Worm (Caenorhabditis elegans) whole organism, L2 larva: ENCODE data around the gene R07H5.11.
"Not testable (repeated sequence)": the region's sequence is repeated elsewhere in the genome, so short reads cannot be mapped to it uniquely, and the experiment has no call there.

Source experiments
- F13H6.1 ChIP-seq: sonication (generic microtip); optimal IDR thresholded peaks from 2 replicates; lab custom pipeline; 2016; ENCODE audit warnings: missing genetic modification characterization, missing compliant biosample characterization
- Y55F3AM.14 ChIP-seq: fragments of 200-800 bp; sonication (Bioruptor generic); optimal IDR thresholded peaks from 2 replicates; lab custom pipeline; 2018; ENCODE audit warnings: mild to moderate bottlenecking, missing genetic modification characterization, missing compliant biosample characterization
- alr-1 ChIP-seq: fragments of 150-350 bp; optimal IDR thresholded peaks from 2 replicates; lab custom pipeline; 2014; ENCODE audit warnings: missing biosample characterization, missing genetic modification characterization
- aly-2 ChIP-seq: fragments of 150-350 bp; optimal IDR thresholded peaks from 2 replicates; lab custom pipeline; 2014; ENCODE audit warnings: missing biosample characterization, missing genetic modification characterization
- ama-1 ChIP-seq: fragments of 150-350 bp; optimal IDR thresholded peaks from 2 replicates; lab custom pipeline; 2018; ENCODE audit warnings: inconsistent platforms
- ceh-82 ChIP-seq: fragments of 150-350 bp; optimal IDR thresholded peaks from 2 replicates; lab custom pipeline; 2014; ENCODE audit warnings: missing biosample characterization, missing genetic modification characterization
- dmd-4 ChIP-seq: sonication (generic microtip); optimal IDR thresholded peaks from 2 replicates; lab custom pipeline; 2017; ENCODE audit warnings: missing biosample characterization, missing genetic modification characterization
- egl-27 ChIP-seq: sonication (generic microtip); optimal IDR thresholded peaks from 3 replicates; lab custom pipeline; 2017; ENCODE audit warnings: missing biosample characterization, missing genetic modification reagents, missing genetic modification characterization
- elt-1 ChIP-seq: fragments of 150-350 bp; optimal IDR thresholded peaks from 2 replicates; lab custom pipeline; 2014; ENCODE audit warnings: missing biosample characterization, missing genetic modification characterization
- elt-3 ChIP-seq: sonication (generic microtip); optimal IDR thresholded peaks from 2 replicates; lab custom pipeline; 2017; ENCODE audit warnings: missing biosample characterization, missing genetic modification characterization
- gmeb-1 ChIP-seq: fragments of 150-350 bp; optimal IDR thresholded peaks from 2 replicates; lab custom pipeline; 2014; ENCODE audit warnings: missing biosample characterization, missing genetic modification characterization
- lin-11 ChIP-seq: fragments of 150-350 bp; sonication (generic microtip); optimal IDR thresholded peaks from 2 replicates; lab custom pipeline; 2014; ENCODE audit warnings: missing biosample characterization, missing genetic modification characterization, inconsistent platforms, mixed read lengths
- lin-13 ChIP-seq: fragments of 150-350 bp; optimal IDR thresholded peaks from 2 replicates; lab custom pipeline; 2014; ENCODE audit warnings: missing biosample characterization, missing genetic modification reagents, missing genetic modification characterization
- lsy-2 ChIP-seq, 2 experiments: fragments of 150-350 bp in 1 of 2; sonication (generic microtip) in 1 of 2; optimal IDR thresholded peaks; 2 replicates each; lab custom pipeline; 2014 to 2017; ENCODE audit warnings: missing biosample characterization in 2 of 2, missing genetic modification characterization in 2 of 2
- mab-5 ChIP-seq: fragments of 150-350 bp; optimal IDR thresholded peaks from 2 replicates; lab custom pipeline; 2014; ENCODE audit warnings: missing biosample characterization, missing genetic modification characterization
- mdl-1 ChIP-seq, 2 experiments: fragments of 150-350 bp in 1 of 2; sonication (generic microtip) in 1 of 2; optimal IDR thresholded peaks; 2 replicates each; lab custom pipeline; 2017; ENCODE audit warnings: missing biosample characterization in 2 of 2, missing genetic modification characterization in 2 of 2
- nhr-10 ChIP-seq: sonication (generic microtip); optimal IDR thresholded peaks from 2 replicates; lab custom pipeline; 2017; ENCODE audit warnings: missing biosample characterization, missing genetic modification characterization
- nhr-21 ChIP-seq: fragments of 150-350 bp; optimal IDR thresholded peaks from 2 replicates; lab custom pipeline; 2014; ENCODE audit warnings: missing biosample characterization, missing genetic modification characterization
- nhr-23 ChIP-seq: fragments of 150-350 bp; optimal IDR thresholded peaks from 2 replicates; lab custom pipeline; 2014; ENCODE audit warnings: missing biosample characterization, missing genetic modification reagents, missing genetic modification characterization
- nhr-237 ChIP-seq: fragments of 150-350 bp; optimal IDR thresholded peaks from 2 replicates; lab custom pipeline; 2014; ENCODE audit warnings: missing biosample characterization, missing genetic modification characterization
- nhr-25 ChIP-seq: fragments of 150-350 bp; sonication (generic microtip); optimal IDR thresholded peaks from 3 replicates; lab custom pipeline; 2014; ENCODE audit warnings: missing biosample characterization, missing genetic modification characterization
- nhr-6 ChIP-seq: fragments of 150-350 bp; optimal IDR thresholded peaks from 2 replicates; lab custom pipeline; 2014; ENCODE audit warnings: missing biosample characterization, missing genetic modification characterization
- nhr-77 ChIP-seq: fragments of 150-350 bp; optimal IDR thresholded peaks from 2 replicates; lab custom pipeline; 2014; ENCODE audit warnings: missing biosample characterization, missing genetic modification characterization
- peb-1 ChIP-seq: fragments of 150-350 bp; optimal IDR thresholded peaks from 2 replicates; lab custom pipeline; 2014; ENCODE audit warnings: missing biosample characterization, missing genetic modification characterization
- sem-4 ChIP-seq: fragments of 150-350 bp; optimal IDR thresholded peaks from 2 replicates; lab custom pipeline; 2014; ENCODE audit warnings: missing biosample characterization, missing genetic modification reagents, missing genetic modification characterization
- sma-3 ChIP-seq: sonication (generic microtip); optimal IDR thresholded peaks from 2 replicates; lab custom pipeline; 2016; ENCODE audit warnings: missing genetic modification reagents, missing genetic modification characterization, missing compliant biosample characterization
- sma-9 ChIP-seq, 2 experiments: fragments of 150-350 bp in 1 of 2; sonication (generic microtip) in 1 of 2; optimal IDR thresholded peaks; 2 replicates each; lab custom pipeline; 2014 to 2016; ENCODE audit warnings: missing genetic modification characterization in 2 of 2, mild to moderate bottlenecking in 1 of 2, missing biosample characterization in 1 of 2, missing compliant biosample characterization in 1 of 2, missing genetic modification reagents in 1 of 2, moderate library complexity in 1 of 2
- snpc-4 ChIP-seq: fragments of 150-350 bp; optimal IDR thresholded peaks from 2 replicates; lab custom pipeline; 2014; ENCODE audit warnings: missing biosample characterization, missing genetic modification characterization
- unc-39 ChIP-seq: fragments of 150-350 bp; optimal IDR thresholded peaks from 2 replicates; lab custom pipeline; 2014; ENCODE audit warnings: missing biosample characterization, missing genetic modification characterization
- unc-55 ChIP-seq: fragments of 150-350 bp; sonication (generic microtip); optimal IDR thresholded peaks from 3 replicates; lab custom pipeline; 2014; ENCODE audit warnings: missing biosample characterization, missing genetic modification reagents, missing genetic modification characterization
- unc-62 ChIP-seq: fragments of 150-350 bp; optimal IDR thresholded peaks from 2 replicates; lab custom pipeline; 2014; ENCODE audit warnings: missing biosample characterization, missing genetic modification reagents, missing genetic modification characterization
- ztf-11 ChIP-seq: sonication (generic microtip); optimal IDR thresholded peaks from 2 replicates; lab custom pipeline; 2017; ENCODE audit warnings: missing biosample characterization, missing genetic modification characterization

Gene R07H5.11

ce11 chrIV:11183991-11184390, 18.6 kb upstream of the R07H5.11 start, which contains the start of gene nuaf-3:
TSS of gene nuaf-3 (plus strand) at chrIV:11184291.
- TF ChIP-seq aly-2 (no peak), unc-55 (GFP tag; lab: Kevin White, UChicago) (no peak), lin-11 (tag; lab: Kevin White, UChicago) (no peak), F13H6.1 (tag; lab: Kevin White, UChicago) (no peak), egl-27 (tag; lab: Kevin White, UChicago) (no peak), nhr-237 (tag; lab: Kevin White, UChicago) (no peak), elt-1 (tag; lab: Kevin White, UChicago) (no peak), ama-1 (lab: Kevin White, UChicago) (no peak), alr-1 (tag; lab: Kevin White, UChicago) (no peak), nhr-10 (tag; lab: Kevin White, UChicago) (no peak), snpc-4 (tag; lab: Kevin White, UChicago) (no peak), nhr-6 (tag; lab: Kevin White, UChicago) (no peak)

ce11 chrIV:11186729-11187128, 15.8 kb upstream of the R07H5.11 start, which contains the start of gene sdz-27:
TSS of gene sdz-27 (plus strand) at chrIV:11187029.
- TF ChIP-seq gmeb-1 (tag; lab: Kevin White, UChicago) (no peak), unc-55 (GFP tag; lab: Kevin White, UChicago) (no peak), dmd-4 (tag; lab: Kevin White, UChicago) (no peak), Y55F3AM.14 (GFP tag; lab: Kevin White, UChicago) (no peak), lsy-2 (tag; optimal IDR thresholded peaks at IDR 0.05; lab: Kevin White, UChicago) (no peak), nhr-10 (tag; lab: Kevin White, UChicago) (no peak), elt-3 (tag; lab: Kevin White, UChicago) (no peak), unc-39 (no peak), nhr-25 (tag; lab: Kevin White, UChicago) (no peak), ztf-11 (tag; lab: Kevin White, UChicago) (no peak), ceh-82 (tag; lab: Kevin White, UChicago) (no peak)

ce11 chrIV:11189411-11189810, 13.2 kb upstream of the R07H5.11 start, which contains the start of gene fbxb-79:
TSS of gene fbxb-79 (minus strand) at chrIV:11189511.
- TF ChIP-seq ama-1 (lab: Kevin White, UChicago) (no peak), unc-55 (GFP tag; lab: Kevin White, UChicago) (no peak), sma-9 (GFP tag; optimal IDR thresholded peaks at IDR 0.05; lab: Kevin White, UChicago) (no peak), sma-9 (tag; optimal IDR thresholded peaks at IDR 0.05; lab: Kevin White, UChicago) (no peak), sem-4 (tag; lab: Kevin White, UChicago) (no peak)

- TF ChIP-seq ceh-82, peb-1, F13H6.1 (tag; lab: Kevin White, UChicago): not testable (repeated sequence)
Observed at ce11 chrIV:11198983-11199382, 3.6 kb upstream of the R07H5.11 start, which contains the start of gene R07H5.16. TSS of gene R07H5.16 (plus strand) at chrIV:11199330.

- no peak for TF ChIP-seq nhr-21
- no peak for TF ChIP-seq mab-5 (tag; lab: Kevin White, UChicago)
- no peak for TF ChIP-seq gmeb-1 (tag; lab: Kevin White, UChicago)
- TF ChIP-seq nhr-6 (tag; lab: Kevin White, UChicago), result no peak
- no peak for TF ChIP-seq lin-13 (GFP tag; lab: Kevin White, UChicago)
- no peak for TF ChIP-seq sma-3 (GFP tag; lab: Kevin White, UChicago)
- TF ChIP-seq egl-27 (tag; lab: Kevin White, UChicago), result no peak
- TF ChIP-seq unc-55 (GFP tag; lab: Kevin White, UChicago), result no peak
- TF ChIP-seq nhr-237 (tag; lab: Kevin White, UChicago), result no peak
- no peak for TF ChIP-seq nhr-77
- TF ChIP-seq mdl-1 (tag; optimal IDR thresholded peaks at IDR 0.05; lab: Kevin White, UChicago), result no peak
- no peak for TF ChIP-seq nhr-23 (tag; lab: Kevin White, UChicago)
- no peak for TF ChIP-seq Y55F3AM.14 (GFP tag; lab: Kevin White, UChicago)
- no peak for TF ChIP-seq elt-3 (tag; lab: Kevin White, UChicago)
- no peak for TF ChIP-seq unc-62 (GFP tag; lab: Kevin White, UChicago)
- no peak for TF ChIP-seq nhr-25 (tag; lab: Kevin White, UChicago)
Observed at ce11 chrIV:11207186-11207585, 4.6 kb downstream of the R07H5.11 start, which contains the start of gene R07H5.9. TSS of gene R07H5.9 (plus strand) at chrIV:11207486.
